Worm (Caenorhabditis elegans) whole organism, young adult: ENCODE results near the gene C29F9.9.
A peak's percentile ranks its signal among the peaks of the same experiment; 100 is the strongest.

Experiments used
- B0019.2 ChIP-seq: fragments of 200-800 bp; sonication (Bioruptor generic); conservative IDR thresholded peaks from 2 replicates; pipeline ENCODE4 v1.3.6; 2022; ENCODE audit warnings: missing genetic modification reagents, missing genetic modification characterization, missing compliant biosample characterization
- B0035.1 ChIP-seq: sonication (generic microtip); optimal IDR thresholded peaks from 2 replicates; lab custom pipeline; 2016; ENCODE audit warnings: missing genetic modification characterization, mild to moderate bottlenecking, missing compliant biosample characterization, missing genotype, missing genetic modification reagents
- C06A6.2 ChIP-seq: fragments of 200-800 bp; sonication (Bioruptor generic); conservative IDR thresholded peaks from 2 replicates; pipeline ENCODE4 v1.3.6; 2022; ENCODE audit warnings: missing genetic modification characterization, missing compliant biosample characterization
- D2030.7 ChIP-seq: fragments of 200-800 bp; sonication (Bioruptor generic); IDR thresholded peaks from 2 replicates; pipeline ENCODE4 v1.3.6; 2022; ENCODE audit warnings: missing genetic modification reagents, missing genetic modification characterization, missing compliant biosample characterization
- F23B12.7 ChIP-seq: sonication (generic microtip); optimal IDR thresholded peaks from 2 replicates; lab custom pipeline; 2017; ENCODE audit warnings: missing genetic modification characterization, mild to moderate bottlenecking, missing compliant biosample characterization, antibody characterized with exemption, moderate library complexity; ENCODE audit not compliant: insufficient read depth
- F33H1.4 ChIP-seq: fragments of 200-800 bp; sonication (Bioruptor generic); IDR thresholded peaks from 2 replicates; pipeline ENCODE4 v1.3.6; 2022; ENCODE audit warnings: missing genetic modification reagents, missing genetic modification characterization, missing compliant biosample characterization
- Y53F4B.3 ChIP-seq: fragments of 200-800 bp; sonication (Bioruptor generic); IDR thresholded peaks from 2 replicates; pipeline ENCODE4 v1.3.6; 2022; ENCODE audit warnings: missing genetic modification reagents, missing genetic modification characterization, missing compliant biosample characterization
- Y56A3A.18 ChIP-seq: fragments of 200-800 bp; sonication (Bioruptor generic); IDR thresholded peaks from 2 replicates; pipeline ENCODE4 v1.3.6; 2022; ENCODE audit warnings: missing genetic modification reagents, missing genetic modification characterization, missing compliant biosample characterization
- Y79H2A.3 ChIP-seq: fragments of 200-800 bp; sonication (Bioruptor generic); conservative IDR thresholded peaks from 2 replicates; pipeline ENCODE4 v1.3.6; 2022; ENCODE audit warnings: missing genetic modification reagents, missing genetic modification characterization, missing compliant biosample characterization
- aptf-3 ChIP-seq: fragments of 200-800 bp; sonication (Bioruptor generic); IDR thresholded peaks from 2 replicates; pipeline ENCODE4 v1.3.6; 2022; ENCODE audit warnings: missing genetic modification characterization, missing compliant biosample characterization
- atf-7 ChIP-seq: sonication (generic microtip); optimal IDR thresholded peaks from 2 replicates; lab custom pipeline; 2017; ENCODE audit warnings: mild to moderate bottlenecking, missing genetic modification characterization, missing compliant biosample characterization
- athp-1 ChIP-seq: sonication (generic microtip); optimal IDR thresholded peaks from 2 replicates; lab custom pipeline; 2017; ENCODE audit warnings: mild to moderate bottlenecking, missing genetic modification characterization, missing compliant biosample characterization
- attf-3 ChIP-seq: fragments of 200-800 bp; sonication (Bioruptor generic); conservative IDR thresholded peaks from 2 replicates; pipeline ENCODE4 v1.3.6; 2022; ENCODE audit warnings: missing genetic modification reagents, missing genetic modification characterization, missing compliant biosample characterization
- attf-6 ChIP-seq: fragments of 200-800 bp; sonication (Bioruptor generic); IDR thresholded peaks from 2 replicates; pipeline ENCODE4 v1.3.6; 2022; ENCODE audit warnings: missing genetic modification reagents, missing genetic modification characterization, missing compliant biosample characterization
- cebp-1 ChIP-seq, 2 experiments: fragments of 200-800 bp in 1 of 2; sonication (Bioruptor generic) in 1 of 2; sonication (generic microtip) in 1 of 2; IDR thresholded peaks in 1 of 2; optimal IDR thresholded peaks in 1 of 2; 2 replicates each; pipeline versions ENCODE4 v1.3.6 to Lab custom; 2017 to 2022; ENCODE audit warnings: missing compliant biosample characterization in 2 of 2, missing genetic modification characterization in 2 of 2, mild to moderate bottlenecking in 1 of 2, missing genetic modification reagents in 1 of 2, moderate library complexity in 1 of 2
- ceh-100 ChIP-seq: fragments of 200-800 bp; sonication (Bioruptor generic); IDR thresholded peaks from 2 replicates; pipeline ENCODE4 v1.3.6; 2022; ENCODE audit warnings: missing genetic modification reagents, missing genetic modification characterization, missing compliant biosample characterization
- ceh-79 ChIP-seq: sonication (generic microtip); optimal IDR thresholded peaks from 2 replicates; lab custom pipeline; 2017; ENCODE audit warnings: mild to moderate bottlenecking, missing genetic modification characterization, missing compliant biosample characterization
- chd-7 ChIP-seq: sonication (generic microtip); optimal IDR thresholded peaks from 2 replicates; lab custom pipeline; 2016; ENCODE audit warnings: mild to moderate bottlenecking, missing genetic modification characterization, moderate library complexity, missing compliant biosample characterization
- die-1 ChIP-seq: sonication (generic microtip); optimal IDR thresholded peaks from 2 replicates; lab custom pipeline; 2016; ENCODE audit warnings: missing genotype, mild to moderate bottlenecking, missing genetic modification characterization, missing compliant biosample characterization
- dox-1 ChIP-seq: fragments of 200-800 bp; sonication (Bioruptor generic); IDR thresholded peaks from 2 replicates; pipeline ENCODE4 v1.3.6; 2022; ENCODE audit warnings: missing genetic modification reagents, missing genetic modification characterization, missing compliant biosample characterization
- dpff-1 ChIP-seq: sonication (generic microtip); optimal IDR thresholded peaks from 2 replicates; lab custom pipeline; 2017; ENCODE audit warnings: mild to moderate bottlenecking, missing genetic modification characterization, missing compliant biosample characterization
- ekl-4 ChIP-seq: fragments of 200-800 bp; sonication (Bioruptor generic); IDR thresholded peaks from 2 replicates; pipeline ENCODE4 v1.3.6; 2022; ENCODE audit warnings: missing genetic modification reagents, missing genetic modification characterization, missing compliant biosample characterization
- ets-4 ChIP-seq: fragments of 200-800 bp; sonication (Bioruptor generic); optimal IDR thresholded peaks from 2 replicates; lab custom pipeline; 2018; ENCODE audit warnings: mild to moderate bottlenecking, missing genetic modification characterization, missing compliant biosample characterization
- fkh-3 ChIP-seq: sonication (generic microtip); optimal IDR thresholded peaks from 2 replicates; lab custom pipeline; 2016; ENCODE audit warnings: mild to moderate bottlenecking, missing genetic modification characterization, missing compliant biosample characterization
- him-1 ChIP-seq: sonication (generic microtip); optimal IDR thresholded peaks from 2 replicates; lab custom pipeline; 2016; ENCODE audit warnings: missing genotype, missing genetic modification reagents, missing genetic modification characterization, missing compliant biosample characterization
- hsf-1 ChIP-seq: fragments of 200-800 bp; sonication (Bioruptor generic); IDR thresholded peaks from 2 replicates; pipeline ENCODE4 v1.3.6; 2022; ENCODE audit warnings: missing genetic modification reagents, missing genetic modification characterization, missing compliant biosample characterization
- lin-54 ChIP-seq: fragments of 200-800 bp; sonication (Bioruptor generic); optimal IDR thresholded peaks from 2 replicates; lab custom pipeline; 2018; ENCODE audit warnings: mild to moderate bottlenecking, missing genetic modification characterization, missing compliant biosample characterization
- lsl-1 ChIP-seq: fragments of 200-800 bp; sonication (Bioruptor generic); optimal IDR thresholded peaks from 2 replicates; lab custom pipeline; 2018; ENCODE audit warnings: mild to moderate bottlenecking, missing genetic modification characterization, moderate library complexity, missing compliant biosample characterization
- lsy-27 ChIP-seq: sonication (generic microtip); optimal IDR thresholded peaks from 2 replicates; lab custom pipeline; 2017; ENCODE audit warnings: missing genetic modification characterization, mild to moderate bottlenecking, missing compliant biosample characterization, antibody characterized with exemption, missing genotype, borderline replicate concordance; ENCODE audit not compliant: insufficient read depth
- madf-3 ChIP-seq: fragments of 200-800 bp; sonication (Bioruptor generic); IDR thresholded peaks from 2 replicates; pipeline ENCODE4 v1.3.6; 2022; ENCODE audit warnings: missing genetic modification reagents, missing genetic modification characterization, missing compliant biosample characterization
- mel-28 ChIP-seq: sonication (generic microtip); optimal IDR thresholded peaks from 2 replicates; lab custom pipeline; 2016; ENCODE audit warnings: borderline replicate concordance, mild to moderate bottlenecking, missing genetic modification characterization, missing compliant biosample characterization
- mxl-1 ChIP-seq: sonication (generic microtip); optimal IDR thresholded peaks from 2 replicates; lab custom pipeline; 2016; ENCODE audit warnings: missing genetic modification characterization, missing compliant biosample characterization
- nfya-2 ChIP-seq: fragments of 200-800 bp; sonication (Bioruptor generic); IDR thresholded peaks from 2 replicates; pipeline ENCODE4 v1.3.6; 2022; ENCODE audit warnings: missing genetic modification reagents, missing genetic modification characterization, missing compliant biosample characterization
- nhr-179 ChIP-seq: sonication (generic microtip); optimal IDR thresholded peaks from 2 replicates; lab custom pipeline; 2016; ENCODE audit warnings: mild to moderate bottlenecking, missing genetic modification characterization, missing compliant biosample characterization
- nhr-80 ChIP-seq: sonication (generic microtip); optimal IDR thresholded peaks from 2 replicates; lab custom pipeline; 2016; ENCODE audit warnings: missing genetic modification characterization, missing compliant biosample characterization
- pbrm-1 ChIP-seq: fragments of 200-800 bp; sonication (Bioruptor generic); IDR thresholded peaks from 2 replicates; pipeline ENCODE4 v1.3.6; 2022; ENCODE audit warnings: missing genetic modification reagents, missing genetic modification characterization, missing compliant biosample characterization
- pha-4 ChIP-seq: fragments of 150-350 bp; sonication (generic microtip); optimal IDR thresholded peaks from 2 replicates; lab custom pipeline; 2014; ENCODE audit warnings: missing biosample characterization, missing genetic modification reagents, missing genetic modification characterization
- snpc-4 ChIP-seq, 5 experiments: fragments of 150-350 bp in 1 of 5; sonication (generic microtip) in 4 of 5; optimal IDR thresholded peaks; 2 replicates each; lab custom pipeline; 2014 to 2018; ENCODE audit warnings: missing genetic modification characterization in 5 of 5, missing biosample characterization in 3 of 5, antibody characterized with exemption in 2 of 5, mild to moderate bottlenecking in 2 of 5, missing compliant biosample characterization in 2 of 5, missing genotype in 2 of 5, moderate library complexity in 2 of 5, missing genetic modification reagents in 1 of 5
- somi-1 ChIP-seq: fragments of 200-800 bp; sonication (Bioruptor generic); optimal IDR thresholded peaks from 2 replicates; lab custom pipeline; 2018; ENCODE audit warnings: mild to moderate bottlenecking, missing genetic modification characterization, missing compliant biosample characterization
- sptf-2 ChIP-seq: fragments of 200-800 bp; sonication (Bioruptor generic); optimal IDR thresholded peaks from 2 replicates; lab custom pipeline; 2018; ENCODE audit warnings: mild to moderate bottlenecking, missing genetic modification characterization, missing compliant biosample characterization
- tlf-1 ChIP-seq: fragments of 200-800 bp; sonication (Bioruptor generic); optimal IDR thresholded peaks from 2 replicates; lab custom pipeline; 2018; ENCODE audit warnings: mild to moderate bottlenecking, missing genetic modification characterization, missing compliant biosample characterization
- unc-130 ChIP-seq: sonication (generic microtip); optimal IDR thresholded peaks from 2 replicates; lab custom pipeline; 2016; ENCODE audit warnings: missing genetic modification reagents, missing genetic modification characterization, missing compliant biosample characterization
- ztf-25 ChIP-seq: fragments of 200-800 bp; sonication (Bioruptor generic); IDR thresholded peaks from 2 replicates; pipeline ENCODE4 v1.3.6; 2022; ENCODE audit warnings: missing genetic modification reagents, missing genetic modification characterization, missing compliant biosample characterization
- ztf-26 ChIP-seq: sonication (generic microtip); optimal IDR thresholded peaks from 2 replicates; lab custom pipeline; 2017; ENCODE audit warnings: missing genetic modification characterization, missing compliant biosample characterization
- ztf-3 ChIP-seq: fragments of 200-800 bp; sonication (Bioruptor generic); optimal IDR thresholded peaks from 2 replicates; lab custom pipeline; 2018; ENCODE audit warnings: mild to moderate bottlenecking, missing genetic modification characterization, missing compliant biosample characterization

Gene C29F9.9

DNA sequence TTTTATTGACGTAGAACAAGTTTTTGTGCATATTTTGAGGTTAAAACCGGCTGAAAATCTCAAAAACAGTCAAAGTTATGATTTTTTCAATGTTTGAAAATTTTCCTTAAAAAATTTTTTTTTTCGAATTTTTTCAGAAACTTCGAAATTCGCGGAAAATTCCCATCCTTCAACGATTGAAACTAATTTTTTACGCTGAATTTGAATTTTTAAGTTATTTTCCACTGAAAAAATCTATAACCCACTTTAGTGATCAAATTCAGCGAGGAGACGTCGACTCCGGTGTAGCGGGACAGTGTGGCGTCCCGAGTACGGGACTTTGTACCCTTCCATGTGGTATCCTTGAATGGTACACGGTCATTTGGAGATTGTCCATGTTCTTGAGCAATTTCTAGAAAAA, 6.5 kb downstream of the C29F9.9 start:
- TF ChIP-seq cebp-1 (GFP tag; IDR thresholded peaks at IDR 0.05; lab: Robert Waterston, UW) (no peak), cebp-1 (tag; optimal IDR thresholded peaks at IDR 0.05; lab: Kevin White, UChicago) (no peak), die-1 (no peak)

DNA sequence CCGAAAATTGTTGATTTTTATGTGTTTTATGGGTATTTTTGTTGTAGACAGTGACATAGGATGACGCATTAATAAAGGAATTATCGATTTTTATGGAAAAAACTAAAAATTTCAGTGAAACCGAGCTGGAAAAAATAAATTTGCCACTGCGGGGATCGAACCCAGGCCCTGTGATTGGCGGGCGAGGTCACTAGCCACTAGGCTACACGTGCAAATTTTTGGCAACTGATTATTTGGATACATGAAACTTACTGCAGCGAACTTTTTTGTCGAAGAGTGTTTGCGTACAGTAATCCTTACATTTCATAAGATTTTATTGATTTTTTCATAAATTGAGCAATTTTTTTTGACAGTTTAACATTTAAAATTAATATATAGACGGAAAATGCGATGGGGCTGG, 9.6 kb downstream of the C29F9.9 start:
- peak; percentile 63 for TF ChIP-seq tlf-1
- peak; percentile 68 for TF ChIP-seq lin-54
- peak; percentile 84 for TF ChIP-seq him-1 (tag; lab: Kevin White, UChicago)
- TF ChIP-seq chd-7 (tag; lab: Kevin White, UChicago) = peak; percentile 40
- TF ChIP-seq D2030.7 (GFP tag; lab: Robert Waterston, UW) = peak; percentile 91
- peak; percentile 79; the same call in 1 of the 2 replicates for TF ChIP-seq pbrm-1
- peak; percentile 71; the same call in 1 of the 2 replicates for TF ChIP-seq nfya-2 (GFP tag; lab: Robert Waterston, UW)
- TF ChIP-seq C06A6.2 (GFP tag; lab: Robert Waterston, UW) = no peak
- 0 out of 2 replicates have a peak, but pooled peaks have one; percentile 55 for TF ChIP-seq attf-6 (GFP tag; lab: Robert Waterston, UW)
- TF ChIP-seq ceh-79 (tag; lab: Kevin White, UChicago) = peak; percentile 76
- TF ChIP-seq lsl-1 (GFP tag; lab: Kevin White, UChicago) = peak; percentile 51
- peak; percentile 38 for TF ChIP-seq mxl-1 (tag; lab: Kevin White, UChicago)
- TF ChIP-seq ets-4 (GFP tag; lab: Kevin White, UChicago) = no peak
- peak; percentile 68 for TF ChIP-seq Y53F4B.3
- TF ChIP-seq cebp-1 (GFP tag; IDR thresholded peaks at IDR 0.05; lab: Robert Waterston, UW) = no peak
- peak; percentile 67 for TF ChIP-seq cebp-1 (tag; optimal IDR thresholded peaks at IDR 0.05; lab: Kevin White, UChicago)
- peak; percentile 49 for TF ChIP-seq snpc-4 (GFP tag; optimal IDR thresholded peaks at IDR 0.05; lab: Kevin White, UChicago)
- TF ChIP-seq snpc-4 (tag; optimal IDR thresholded peaks at IDR 0.05; lab: Kevin White, UChicago) = peak in 3 of 4 experiments; percentile 49 to 67 (median 61)
- TF ChIP-seq fkh-3 (tag; lab: Kevin White, UChicago) = no peak
- peak; percentile 61 for TF ChIP-seq unc-130 (GFP tag; lab: Kevin White, UChicago)
- no peak for TF ChIP-seq nhr-179 (tag; lab: Kevin White, UChicago)
- peak; percentile 64; the same call in 1 of the 2 replicates for TF ChIP-seq B0019.2
- no peak for TF ChIP-seq ztf-26
- no peak for TF ChIP-seq mel-28 (tag; lab: Kevin White, UChicago)
- TF ChIP-seq F23B12.7 (tag; lab: Kevin White, UChicago) = peak; percentile 74
- TF ChIP-seq die-1 = peak; percentile 89
- TF ChIP-seq hsf-1 = peak; percentile 49; the same call in 1 of the 2 replicates
- peak; percentile 83; the same call in 1 of the 2 replicates for TF ChIP-seq Y56A3A.18 (GFP tag; lab: Robert Waterston, UW)
- TF ChIP-seq aptf-3 (GFP tag; lab: Robert Waterston, UW) = no peak
- peak; percentile 37; the same call in 1 of the 2 replicates for TF ChIP-seq F33H1.4 (GFP tag; lab: Robert Waterston, UW)
- peak; percentile 62 for TF ChIP-seq ceh-100 (GFP tag; lab: Robert Waterston, UW)
- peak; percentile 78 for TF ChIP-seq attf-3 (GFP tag; lab: Robert Waterston, UW)
- peak; percentile 73 for TF ChIP-seq athp-1
- TF ChIP-seq ekl-4 (GFP tag; lab: Robert Waterston, UW) = peak; percentile 75
- no peak for TF ChIP-seq Y79H2A.3 (GFP tag; lab: Robert Waterston, UW)
- no peak for TF ChIP-seq nhr-80 (tag; lab: Kevin White, UChicago)
- no peak for TF ChIP-seq dpff-1
- TF ChIP-seq dox-1 (GFP tag; lab: Robert Waterston, UW) = peak; percentile 78
- TF ChIP-seq madf-3 (GFP tag; lab: Robert Waterston, UW) = 0 out of 2 replicates have a peak, but pooled peaks have one; percentile 15
- peak; percentile 73 for TF ChIP-seq B0035.1 (tag; lab: Kevin White, UChicago)
- no peak for TF ChIP-seq sptf-2 (GFP tag; lab: Kevin White, UChicago)
- no peak for TF ChIP-seq ztf-3 (GFP tag; lab: Kevin White, UChicago)
- no peak for TF ChIP-seq somi-1
- peak; percentile 50 for TF ChIP-seq atf-7 (tag; lab: Kevin White, UChicago)
- TF ChIP-seq ztf-25 (GFP tag; lab: Robert Waterston, UW) = peak; percentile 86
- peak; percentile 72 for TF ChIP-seq lsy-27 (tag; lab: Kevin White, UChicago)
- no peak for TF ChIP-seq pha-4 (tag; lab: Kevin White, UChicago)
